Worm (Caenorhabditis elegans) whole organism, L1 larva: ENCODE data around the gene atat-2.

ENCODE experiments used
- Y116A8C.19 ChIP-seq: sonication (generic microtip); optimal IDR thresholded peaks from 2 replicates; lab custom pipeline; 2016; ENCODE audit warnings: missing compliant biosample characterization, missing genetic modification characterization, borderline replicate concordance
- aly-2 ChIP-seq: fragments of 150-350 bp; optimal IDR thresholded peaks from 2 replicates; lab custom pipeline; 2014; ENCODE audit warnings: missing biosample characterization, missing genetic modification characterization
- ama-1 ChIP-seq: fragments of 150-350 bp; optimal IDR thresholded peaks from 2 replicates; lab custom pipeline; 2014
- blmp-1 ChIP-seq: fragments of 150-350 bp; optimal IDR thresholded peaks from 2 replicates; lab custom pipeline; 2014; ENCODE audit warnings: missing biosample characterization, missing genetic modification characterization
- ceh-82 ChIP-seq, 3 experiments: fragments of 150-350 bp in 1 of 3; sonication (generic microtip) in 2 of 3; optimal IDR thresholded peaks; 2 replicates each; lab custom pipeline; 2014 to 2017; ENCODE audit warnings: missing biosample characterization in 3 of 3, missing genetic modification characterization in 3 of 3
- ceh-88 ChIP-seq: fragments of 200-800 bp; sonication (Bioruptor generic); IDR thresholded peaks from 2 replicates; pipeline ENCODE4 v1.3.6; 2022; ENCODE audit warnings: missing genetic modification characterization, missing compliant biosample characterization
- dpl-1 ChIP-seq, 3 experiments: fragments of 150-350 bp in 2 of 3; sonication (generic microtip) in 1 of 3; optimal IDR thresholded peaks; 2 replicates each; lab custom pipeline; 2014 to 2017; ENCODE audit warnings: missing biosample characterization in 3 of 3, missing genetic modification characterization in 3 of 3, missing genetic modification reagents in 3 of 3
- efl-3 ChIP-seq: fragments of 200-800 bp; sonication (Bioruptor generic); optimal IDR thresholded peaks from 2 replicates; lab custom pipeline; 2018; ENCODE audit warnings: mild to moderate bottlenecking, missing genetic modification characterization, missing compliant biosample characterization
- egl-13 ChIP-seq: sonication (generic microtip); optimal IDR thresholded peaks from 2 replicates; lab custom pipeline; 2016; ENCODE audit warnings: missing genotype, missing genetic modification reagents, missing genetic modification characterization, missing compliant biosample characterization
- egl-27 ChIP-seq, 2 experiments: fragments of 150-350 bp in 1 of 2; sonication (generic microtip); optimal IDR thresholded peaks; 3 replicates each; lab custom pipeline; 2017 to 2018; ENCODE audit warnings: missing biosample characterization in 2 of 2, missing genetic modification characterization in 2 of 2, missing genetic modification reagents in 2 of 2
- elt-3 ChIP-seq, 6 experiments: fragments of 150-350 bp in 1 of 6; sonication (generic microtip); optimal IDR thresholded peaks; 2 replicates each; lab custom pipeline; 2017 to 2018; ENCODE audit warnings: missing biosample characterization in 6 of 6, missing genetic modification characterization in 6 of 6, inconsistent platforms in 1 of 6
- fkh-10 ChIP-seq: sonication (generic microtip); optimal IDR thresholded peaks from 2 replicates; lab custom pipeline; 2017; ENCODE audit warnings: missing biosample characterization, missing genetic modification reagents, missing genetic modification characterization
- fkh-4 ChIP-seq: sonication (generic microtip); optimal IDR thresholded peaks from 2 replicates; lab custom pipeline; 2016; ENCODE audit warnings: missing compliant biosample characterization, missing genetic modification characterization, borderline replicate concordance
- fkh-8 ChIP-seq: sonication (generic microtip); optimal IDR thresholded peaks from 2 replicates; lab custom pipeline; 2016; ENCODE audit warnings: mild to moderate bottlenecking, missing genetic modification characterization, missing compliant biosample characterization
- grh-1 ChIP-seq: fragments of 200-800 bp; sonication (Bioruptor generic); IDR thresholded peaks from 2 replicates; pipeline ENCODE4 v1.3.6; 2022; ENCODE audit warnings: missing genetic modification reagents, missing genetic modification characterization, missing compliant biosample characterization
- hlh-17 ChIP-seq: fragments of 200-800 bp; sonication (Bioruptor generic); optimal IDR thresholded peaks from 2 replicates; lab custom pipeline; 2018; ENCODE audit warnings: missing genetic modification characterization, mild to moderate bottlenecking, missing compliant biosample characterization, moderate library complexity, borderline replicate concordance
- isw-1 ChIP-seq: fragments of 200-800 bp; sonication (Bioruptor generic); IDR thresholded peaks from 2 replicates; pipeline ENCODE4 v1.3.6; 2022; ENCODE audit warnings: missing genetic modification characterization, missing compliant biosample characterization
- jun-1 ChIP-seq: fragments of 150-350 bp; optimal IDR thresholded peaks from 2 replicates; lab custom pipeline; 2014; ENCODE audit warnings: missing biosample characterization, missing genetic modification reagents, missing genetic modification characterization
- lin-14 ChIP-seq: fragments of 200-800 bp; sonication (Bioruptor generic); optimal IDR thresholded peaks from 2 replicates; lab custom pipeline; 2018; ENCODE audit warnings: mild to moderate bottlenecking, missing genetic modification characterization, moderate library complexity, missing compliant biosample characterization
- lin-15B ChIP-seq: fragments of 150-350 bp; sonication (generic microtip); optimal IDR thresholded peaks from 3 replicates; lab custom pipeline; 2014; ENCODE audit warnings: missing biosample characterization, missing genetic modification characterization
- lin-39 ChIP-seq: fragments of 150-350 bp; optimal IDR thresholded peaks from 2 replicates; lab custom pipeline; 2014; ENCODE audit warnings: missing biosample characterization, missing genetic modification reagents, missing genetic modification characterization
- mab-9 ChIP-seq: fragments of 200-800 bp; sonication (Bioruptor generic); IDR thresholded peaks from 2 replicates; pipeline ENCODE4 v1.3.6; 2022; ENCODE audit warnings: missing genetic modification reagents, missing genetic modification characterization, missing compliant biosample characterization
- mef-2 ChIP-seq: fragments of 150-350 bp; optimal IDR thresholded peaks from 2 replicates; lab custom pipeline; 2014; ENCODE audit warnings: missing biosample characterization, missing genetic modification characterization
- mep-1 ChIP-seq: fragments of 150-350 bp; optimal IDR thresholded peaks from 2 replicates; lab custom pipeline; 2014; ENCODE audit warnings: missing biosample characterization, missing genetic modification characterization
- nhr-19 ChIP-seq: fragments of 200-800 bp; sonication (Bioruptor generic); conservative IDR thresholded peaks from 2 replicates; pipeline ENCODE4 v1.3.6; 2022; ENCODE audit warnings: missing genetic modification characterization, missing compliant biosample characterization
- nhr-76 ChIP-seq: sonication (generic microtip); optimal IDR thresholded peaks from 2 replicates; lab custom pipeline; 2017; ENCODE audit warnings: missing biosample characterization, missing genetic modification characterization
- skn-1 ChIP-seq: fragments of 150-350 bp; optimal IDR thresholded peaks from 2 replicates; lab custom pipeline; 2014; ENCODE audit warnings: missing biosample characterization, missing genetic modification characterization
- snpc-4 ChIP-seq: fragments of 150-350 bp; optimal IDR thresholded peaks from 2 replicates; lab custom pipeline; 2014; ENCODE audit warnings: missing biosample characterization, missing genetic modification characterization
- sptf-1 ChIP-seq: fragments of 150-350 bp; optimal IDR thresholded peaks from 2 replicates; lab custom pipeline; 2014; ENCODE audit warnings: missing biosample characterization, missing genetic modification characterization
- sup-37 ChIP-seq: fragments of 200-800 bp; sonication (Bioruptor generic); optimal IDR thresholded peaks from 2 replicates; lab custom pipeline; 2018; ENCODE audit warnings: mild to moderate bottlenecking, missing genetic modification characterization, missing compliant biosample characterization
- tbx-2 ChIP-seq: sonication (generic microtip); optimal IDR thresholded peaks from 2 replicates; lab custom pipeline; 2016; ENCODE audit warnings: missing genetic modification characterization, missing compliant biosample characterization
- unc-130 ChIP-seq: fragments of 150-350 bp; optimal IDR thresholded peaks from 2 replicates; lab custom pipeline; 2017; ENCODE audit warnings: missing biosample characterization, missing genetic modification characterization, inconsistent platforms
- unc-30 ChIP-seq: sonication (generic microtip); optimal IDR thresholded peaks from 2 replicates; lab custom pipeline; 2017; ENCODE audit warnings: missing biosample characterization, missing genetic modification characterization
- unc-86 ChIP-seq: sonication (generic microtip); optimal IDR thresholded peaks from 2 replicates; lab custom pipeline; 2016; ENCODE audit warnings: missing genetic modification characterization, missing compliant biosample characterization
- vab-15 ChIP-seq: sonication (generic microtip); optimal IDR thresholded peaks from 2 replicates; lab custom pipeline; 2017; ENCODE audit warnings: missing genotype, mild to moderate bottlenecking, missing genetic modification characterization, missing compliant biosample characterization
- xbp-1 ChIP-seq: sonication (generic microtip); optimal IDR thresholded peaks from 2 replicates; lab custom pipeline; 2016; ENCODE audit warnings: missing genetic modification characterization, missing compliant biosample characterization
- ztf-4 ChIP-seq: fragments of 150-350 bp; optimal IDR thresholded peaks from 2 replicates; lab custom pipeline; 2014; ENCODE audit warnings: missing biosample characterization, missing genetic modification characterization

Gene atat-2

ce11 chrX:5868030-5868429 is 19.1 kb downstream of the atat-2 start:
- TF ChIP-seq ceh-82 (tag; optimal IDR thresholded peaks at IDR 0.05; lab: Kevin White, UChicago), result peak in 1 of 3 experiments; percentile 26
- TF ChIP-seq isw-1 (GFP tag; lab: Robert Waterston, UW), result no peak
- no peak for TF ChIP-seq hlh-17 (GFP tag; lab: Kevin White, UChicago)
- no peak for TF ChIP-seq unc-86 (tag; lab: Kevin White, UChicago)
- TF ChIP-seq egl-13 (tag; lab: Kevin White, UChicago), result peak; percentile 4
- TF ChIP-seq vab-15 (tag; lab: Kevin White, UChicago), result no peak
- peak; percentile 53 for TF ChIP-seq lin-14
- TF ChIP-seq, all 84 proteins: peak for 3

ce11 chrX:5869603-5870002 is 20.7 kb downstream of the atat-2 start:
- peak; percentile 44 for TF ChIP-seq lin-14
- TF ChIP-seq tbx-2, result no peak
- TF ChIP-seq grh-1 (GFP tag; lab: Robert Waterston, UW), result no peak
- peak; percentile 9 for TF ChIP-seq fkh-10 (GFP tag; lab: Kevin White, UChicago)

ce11 chrX:5872153-5872552 is 23.3 kb downstream of the atat-2 start:
- TF ChIP-seq fkh-4 (tag; lab: Kevin White, UChicago) (no peak), mep-1 (tag; lab: Kevin White, UChicago) (no peak), nhr-76 (tag; lab: Kevin White, UChicago) (no peak), mab-9 (no peak), snpc-4 (no peak), lin-15B (tag; lab: Kevin White, UChicago) (no peak)
- TF ChIP-seq, all 84 proteins: peak for 0

- TF ChIP-seq lin-14, result no peak
- TF ChIP-seq ceh-88, result no peak
- no peak for TF ChIP-seq tbx-2
- TF ChIP-seq lin-15B (tag; lab: Kevin White, UChicago), result no peak
- TF ChIP-seq sup-37 (GFP tag; lab: Kevin White, UChicago), result no peak
- TF ChIP-seq dpl-1 (GFP tag; optimal IDR thresholded peaks at IDR 0.05; lab: Kevin White, UChicago), result no peak
- TF ChIP-seq skn-1 (tag; lab: Kevin White, UChicago), result no peak
- no peak for TF ChIP-seq ztf-4
- no peak for TF ChIP-seq xbp-1 (tag; lab: Kevin White, UChicago)
- no peak for TF ChIP-seq fkh-8
- no peak for TF ChIP-seq grh-1 (GFP tag; lab: Robert Waterston, UW)
- no peak for TF ChIP-seq mef-2 (tag; lab: Kevin White, UChicago)
- no peak for TF ChIP-seq egl-27 (tag; optimal IDR thresholded peaks at IDR 0.05; lab: Kevin White, UChicago)
- no peak for TF ChIP-seq sptf-1
Observed at ce11 chrX:5875567-5875966, 26.7 kb downstream of the atat-2 start, which contains the start of gene F49E10.4. Gene F49E10.4, plus strand, starts transcription at chrX:5875867.

- TF ChIP-seq tbx-2, result no peak
- TF ChIP-seq fkh-10 (GFP tag; lab: Kevin White, UChicago), result peak; percentile 28
- TF ChIP-seq blmp-1, result no peak
- peak; percentile 20 for TF ChIP-seq lin-14
Observed at ce11 chrX:5877039-5877438, 28.1 kb downstream of the atat-2 start.

- TF ChIP-seq lin-39 (tag; lab: Kevin White, UChicago), result no peak
- TF ChIP-seq Y116A8C.19, result no peak
- no peak for TF ChIP-seq vab-15 (tag; lab: Kevin White, UChicago)
- no peak for TF ChIP-seq unc-130 (tag; lab: Kevin White, UChicago)
- TF ChIP-seq elt-3 (tag; optimal IDR thresholded peaks at IDR 0.05; lab: Kevin White, UChicago), result no peak
- no peak for TF ChIP-seq nhr-19 (GFP tag; lab: Robert Waterston, UW)
- TF ChIP-seq aly-2 (tag; lab: Kevin White, UChicago), result no peak
- no peak for TF ChIP-seq nhr-76 (tag; lab: Kevin White, UChicago)
- TF ChIP-seq ama-1 (lab: Kevin White, UChicago), result no peak
- TF ChIP-seq efl-3 (GFP tag; lab: Kevin White, UChicago), result no peak
- TF ChIP-seq egl-13 (tag; lab: Kevin White, UChicago), result no peak
- TF ChIP-seq unc-30 (tag; lab: Kevin White, UChicago), result no peak
- no peak for TF ChIP-seq jun-1 (tag; lab: Kevin White, UChicago)
- TF ChIP-seq sptf-1, result no peak
Observed at ce11 chrX:5885565-5885964, 36.7 kb downstream of the atat-2 start, which contains the start of gene flp-7. Gene flp-7, plus strand, starts transcription at chrX:5885865.
